Fruit fly (Drosophila melanogaster) whole organism, pupa: ENCODE results near the gene Gbeta13F.

Experiments used
- CG12605 ChIP-seq: fragments of 200-800 bp; sonication (Bioruptor generic); IDR thresholded peaks from 2 replicates; pipeline ENCODE4 v1.3.6; 2022; ENCODE audit warnings: missing biosample characterization, missing genetic modification characterization
- CG14655 ChIP-seq: fragments of 200-800 bp; sonication (Bioruptor generic); optimal IDR thresholded peaks from 3 replicates; lab custom pipeline; 2017; ENCODE audit warnings: mild to moderate bottlenecking, missing biosample characterization, missing genetic modification reagents, missing genetic modification characterization
- CG17806 ChIP-seq: fragments of 200-800 bp; sonication (Bioruptor generic); optimal IDR thresholded peaks from 2 replicates; lab custom pipeline; 2018; ENCODE audit warnings: missing biosample characterization, mild to moderate bottlenecking, missing genetic modification characterization, moderate library complexity
- CG32121 ChIP-seq: fragments of 200-800 bp; sonication (Bioruptor generic); IDR thresholded peaks from 2 replicates; pipeline ENCODE4 v1.3.6; 2022; ENCODE audit warnings: missing biosample characterization, missing genetic modification characterization
- CG4496 ChIP-seq: fragments of 200-800 bp; sonication (Bioruptor generic); IDR thresholded peaks from 3 replicates; pipeline ENCODE4 v1.3.6; 2022; ENCODE audit warnings: missing biosample characterization, missing genetic modification characterization
- CG9948 ChIP-seq: fragments of 200-800 bp; sonication (Bioruptor generic); optimal IDR thresholded peaks from 2 replicates; lab custom pipeline; 2018; ENCODE audit warnings: missing biosample characterization, mild to moderate bottlenecking, missing genetic modification characterization, moderate library complexity
- EcR ChIP-seq: fragments of 200-800 bp; sonication (Bioruptor generic); optimal IDR thresholded peaks from 3 replicates; lab custom pipeline; 2019; ENCODE audit warnings: missing biosample characterization, missing genetic modification characterization, mild to moderate bottlenecking, moderate library complexity, missing genetic modification reagents
- Ets98B ChIP-seq: fragments of 200-800 bp; sonication (Bioruptor generic); IDR thresholded peaks from 2 replicates; pipeline ENCODE4 v1.3.6; 2022; ENCODE audit warnings: missing biosample characterization, missing genetic modification characterization
- Snoo ChIP-seq: fragments of 200-800 bp; sonication (Bioruptor generic); optimal IDR thresholded peaks from 3 replicates; lab custom pipeline; 2017; ENCODE audit warnings: missing biosample characterization, mild to moderate bottlenecking, missing genetic modification characterization, inconsistent platforms
- rn ChIP-seq: fragments of 200-800 bp; sonication (Bioruptor generic); IDR thresholded peaks from 2 replicates; pipeline ENCODE4 v1.3.6; 2022; ENCODE audit warnings: missing biosample characterization, missing genetic modification characterization

- TF ChIP-seq CG17806 (tag; lab: Kevin White, UChicago), result no peak
- TF ChIP-seq CG9948 (tag; lab: Kevin White, UChicago), result no peak
- TF ChIP-seq EcR, result no peak
- no peak for TF ChIP-seq Ets98B (GFP tag; lab: Robert Waterston, UW)
- TF ChIP-seq CG4496 (GFP tag; lab: Robert Waterston, UW), result no peak
- TF ChIP-seq CG12605 (GFP tag; lab: Robert Waterston, UW), result no peak
- no peak for TF ChIP-seq CG14655 (GFP tag; lab: Kevin White, UChicago)
- no peak for TF ChIP-seq rn (GFP tag; lab: Robert Waterston, UW)
- no peak for TF ChIP-seq Snoo (tag; lab: Kevin White, UChicago)
- no peak for TF ChIP-seq CG32121 (GFP tag; lab: Robert Waterston, UW)
These were observed 33.9 kb downstream of the Gbeta13F start for dm6 chrX:15893732-15894264.
